Worm (Caenorhabditis elegans): ENCODE measurements around the gene iglr-1.

iglr-1 gene

DNA sequence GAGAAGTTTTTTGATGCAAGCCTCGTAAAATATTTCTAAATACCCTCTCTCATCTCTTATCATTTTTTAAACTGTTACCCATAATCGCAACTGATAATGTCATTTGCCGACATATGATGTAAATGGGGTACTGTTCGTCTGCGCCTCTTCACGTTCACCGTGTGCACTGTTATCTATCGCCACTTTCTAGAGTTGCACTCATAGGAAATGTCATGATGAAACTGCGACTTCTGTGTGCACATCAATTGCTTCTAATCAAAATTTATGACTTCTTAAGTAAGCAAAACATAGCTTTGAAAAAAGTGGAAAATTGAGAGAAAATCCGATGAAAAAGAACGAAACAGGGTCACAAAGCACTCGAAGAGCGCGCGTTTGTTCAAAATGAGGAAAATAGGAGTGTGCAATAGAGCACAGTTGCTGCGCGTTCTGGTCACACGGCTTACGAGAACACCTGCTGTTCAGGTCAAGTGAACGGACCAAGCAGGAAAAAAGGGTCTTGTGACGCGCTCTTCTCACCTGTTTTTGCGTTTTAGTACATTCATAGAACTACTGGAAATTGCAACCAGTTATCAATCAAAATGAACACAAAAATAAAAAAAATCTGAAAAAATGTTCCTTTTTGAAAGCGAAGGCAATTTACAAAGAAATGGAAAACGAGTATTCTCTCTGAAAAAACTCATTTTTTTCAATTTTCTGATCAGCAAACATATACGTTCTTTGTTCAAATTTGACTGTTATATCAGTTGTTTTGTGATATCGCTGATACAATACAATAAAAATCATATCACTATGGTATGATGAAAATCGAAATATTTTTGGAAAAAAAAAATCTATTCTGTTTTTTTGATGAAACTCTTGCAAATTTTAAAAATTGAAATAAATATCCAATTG is 44.5 kb downstream of the iglr-1 start:
- no peak for TF ChIP-seq him-1 (tag; optimal IDR thresholded peaks at IDR 0.05)
- no peak for TF ChIP-seq dao-5 (tag; optimal IDR thresholded peaks at IDR 0.05)
- no peak for TF ChIP-seq W03F9.2 (tag; optimal IDR thresholded peaks at IDR 0.05)

- TF ChIP-seq W03F9.2 (tag; optimal IDR thresholded peaks at IDR 0.05), result no peak
- no peak for TF ChIP-seq him-1 (tag; optimal IDR thresholded peaks at IDR 0.05)
- no peak for TF ChIP-seq dao-5 (tag; optimal IDR thresholded peaks at IDR 0.05)
Observed at ce11 chrX:14946217-14946463, 45.0 kb downstream of the iglr-1 start, which contains the start of gene mrp-5. Gene mrp-5 (minus strand): TSS chrX:14946317.

DNA sequence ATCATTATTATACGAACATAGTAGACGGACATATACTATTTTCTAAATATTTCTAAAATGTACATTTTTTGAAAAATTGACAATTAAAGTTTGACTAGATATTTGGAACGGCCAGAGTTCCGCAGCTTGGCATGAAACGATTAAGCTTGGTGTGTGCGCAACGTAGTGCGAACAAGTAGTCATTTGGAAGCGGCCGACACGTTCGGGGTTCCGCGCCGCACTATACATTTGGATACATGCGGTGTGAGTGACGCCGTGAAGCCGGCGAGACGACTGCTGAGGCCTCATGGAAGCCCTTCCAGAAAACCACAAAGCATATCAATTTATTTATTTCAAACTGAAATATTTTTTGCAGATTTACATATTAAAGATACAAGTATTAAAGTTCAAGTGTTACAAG is 53.0 kb downstream of the iglr-1 start:
- no peak for TF ChIP-seq W03F9.2 (tag; optimal IDR thresholded peaks at IDR 0.05)
- TF ChIP-seq him-1 (tag; optimal IDR thresholded peaks at IDR 0.05), result no peak
- no peak for TF ChIP-seq dao-5 (tag; optimal IDR thresholded peaks at IDR 0.05)

All from whole organism, L4/young adult.